Worm (Caenorhabditis elegans) whole organism, late embryonic: ENCODE measurements around the gene ddx-23.
A peak's percentile ranks its signal among the peaks of the same experiment; 100 is the strongest.

Experiments used
- F13H6.1 ChIP-seq: sonication (generic microtip); optimal IDR thresholded peaks from 2 replicates; lab custom pipeline; 2016; ENCODE audit warnings: missing genetic modification characterization, missing compliant biosample characterization
- K02D7.2 ChIP-seq: sonication (generic microtip); optimal IDR thresholded peaks from 2 replicates; lab custom pipeline; 2017; ENCODE audit warnings: mild to moderate bottlenecking, missing genetic modification characterization, missing compliant biosample characterization
- T23F11.4 ChIP-seq: fragments of 200-800 bp; sonication (Bioruptor generic); optimal IDR thresholded peaks from 2 replicates; lab custom pipeline; 2018; ENCODE audit warnings: mild to moderate bottlenecking, missing genetic modification characterization, missing compliant biosample characterization
- ahr-1 ChIP-seq: sonication (generic microtip); optimal IDR thresholded peaks from 2 replicates; lab custom pipeline; 2016; ENCODE audit warnings: missing genetic modification characterization, missing compliant biosample characterization
- ceh-18 ChIP-seq: sonication (generic microtip); optimal IDR thresholded peaks from 2 replicates; lab custom pipeline; 2016; ENCODE audit warnings: missing genetic modification characterization, missing compliant biosample characterization
- ceh-2 ChIP-seq: sonication (generic microtip); optimal IDR thresholded peaks from 2 replicates; lab custom pipeline; 2016; ENCODE audit warnings: missing genotype, missing genetic modification characterization, missing compliant biosample characterization
- ceh-24 ChIP-seq: sonication (generic microtip); optimal IDR thresholded peaks from 2 replicates; lab custom pipeline; 2016; ENCODE audit warnings: mild to moderate bottlenecking, missing genetic modification characterization, missing compliant biosample characterization
- ceh-30 ChIP-seq: fragments of 150-350 bp; optimal IDR thresholded peaks from 2 replicates; lab custom pipeline; 2014; ENCODE audit warnings: missing biosample characterization, missing genetic modification characterization
- ceh-34 ChIP-seq: sonication (generic microtip); optimal IDR thresholded peaks from 2 replicates; lab custom pipeline; 2016; ENCODE audit warnings: mild to moderate bottlenecking, missing genetic modification characterization, missing compliant biosample characterization
- ceh-45 ChIP-seq: fragments of 200-800 bp; sonication (Bioruptor generic); IDR thresholded peaks from 2 replicates; pipeline ENCODE4 v1.3.6; 2022; ENCODE audit warnings: missing genetic modification reagents, missing genetic modification characterization, missing compliant biosample characterization
- ceh-48 ChIP-seq: sonication (generic microtip); optimal IDR thresholded peaks from 2 replicates; lab custom pipeline; 2016; ENCODE audit warnings: missing genetic modification characterization, inconsistent platforms, missing compliant biosample characterization
- ceh-6 ChIP-seq: fragments of 200-800 bp; sonication (Bioruptor generic); optimal IDR thresholded peaks from 2 replicates; lab custom pipeline; 2018; ENCODE audit warnings: mild to moderate bottlenecking, missing genetic modification characterization, missing compliant biosample characterization
- ceh-9 ChIP-seq: sonication (generic microtip); optimal IDR thresholded peaks from 2 replicates; lab custom pipeline; 2016; ENCODE audit warnings: mild to moderate bottlenecking, missing genetic modification characterization, inconsistent platforms, missing compliant biosample characterization
- dmd-4 ChIP-seq: sonication (generic microtip); optimal IDR thresholded peaks from 2 replicates; lab custom pipeline; 2016; ENCODE audit warnings: borderline replicate concordance, missing genetic modification characterization, missing compliant biosample characterization
- elt-4 ChIP-seq: sonication (generic microtip); optimal IDR thresholded peaks from 2 replicates; lab custom pipeline; 2016; ENCODE audit warnings: missing genetic modification characterization, missing compliant biosample characterization
- fax-1 ChIP-seq: sonication (generic microtip); optimal IDR thresholded peaks from 2 replicates; lab custom pipeline; 2016; ENCODE audit warnings: missing genotype, missing genetic modification characterization, missing compliant biosample characterization
- fkh-10 ChIP-seq: fragments of 150-350 bp; optimal IDR thresholded peaks from 2 replicates; lab custom pipeline; 2014; ENCODE audit warnings: missing biosample characterization, missing genetic modification reagents, missing genetic modification characterization
- fkh-6 ChIP-seq: sonication (generic microtip); optimal IDR thresholded peaks from 2 replicates; lab custom pipeline; 2016; ENCODE audit warnings: missing genetic modification characterization, missing compliant biosample characterization
- hlh-15 ChIP-seq: sonication (generic microtip); optimal IDR thresholded peaks from 2 replicates; lab custom pipeline; 2016; ENCODE audit warnings: missing genetic modification characterization, missing compliant biosample characterization
- hlh-30 ChIP-seq: sonication (generic microtip); optimal IDR thresholded peaks from 2 replicates; lab custom pipeline; 2017; ENCODE audit warnings: antibody characterized with exemption, missing genetic modification characterization, missing compliant biosample characterization; ENCODE audit not compliant: insufficient read depth
- hlh-6 ChIP-seq: sonication (generic microtip); optimal IDR thresholded peaks from 2 replicates; lab custom pipeline; 2016; ENCODE audit warnings: missing genotype, missing genetic modification characterization, missing compliant biosample characterization
- hlh-8 ChIP-seq: sonication (generic microtip); optimal IDR thresholded peaks from 2 replicates; lab custom pipeline; 2016; ENCODE audit warnings: missing genotype, missing genetic modification characterization, missing compliant biosample characterization
- lim-6 ChIP-seq: sonication (generic microtip); optimal IDR thresholded peaks from 2 replicates; lab custom pipeline; 2016; ENCODE audit warnings: missing genetic modification characterization, missing compliant biosample characterization
- mec-3 ChIP-seq: sonication (generic microtip); optimal IDR thresholded peaks from 2 replicates; lab custom pipeline; 2016; ENCODE audit warnings: borderline replicate concordance, missing genetic modification characterization, missing compliant biosample characterization
- nfya-1 ChIP-seq: sonication (generic microtip); optimal IDR thresholded peaks from 2 replicates; lab custom pipeline; 2017; ENCODE audit warnings: missing genetic modification characterization, mild to moderate bottlenecking, missing compliant biosample characterization, antibody characterized with exemption, moderate library complexity
- odd-2 ChIP-seq: sonication (generic microtip); optimal IDR thresholded peaks from 2 replicates; lab custom pipeline; 2017; ENCODE audit warnings: antibody characterized with exemption, mild to moderate bottlenecking, missing genetic modification characterization, missing compliant biosample characterization
- pag-3 ChIP-seq: sonication (generic microtip); optimal IDR thresholded peaks from 2 replicates; lab custom pipeline; 2016; ENCODE audit warnings: missing compliant biosample characterization, missing genetic modification characterization, borderline replicate concordance
- pat-9 ChIP-seq: fragments of 200-800 bp; sonication (Bioruptor generic); optimal IDR thresholded peaks from 2 replicates; lab custom pipeline; 2018; ENCODE audit warnings: mild to moderate bottlenecking, missing genetic modification characterization, moderate library complexity, missing compliant biosample characterization
- pax-1 ChIP-seq: fragments of 150-350 bp; optimal IDR thresholded peaks from 2 replicates; lab custom pipeline; 2014; ENCODE audit warnings: missing biosample characterization, missing genetic modification characterization
- pha-2 ChIP-seq: sonication (generic microtip); optimal IDR thresholded peaks from 2 replicates; lab custom pipeline; 2017; ENCODE audit warnings: mild to moderate bottlenecking, missing genetic modification characterization, missing compliant biosample characterization
- pqm-1 ChIP-seq: sonication (generic microtip); optimal IDR thresholded peaks from 2 replicates; lab custom pipeline; 2016; ENCODE audit warnings: missing genetic modification characterization, missing compliant biosample characterization
- ref-2 ChIP-seq: sonication (generic microtip); optimal IDR thresholded peaks from 2 replicates; lab custom pipeline; 2016; ENCODE audit warnings: missing genetic modification characterization, missing compliant biosample characterization
- rnt-1 ChIP-seq: sonication (generic microtip); optimal IDR thresholded peaks from 2 replicates; lab custom pipeline; 2016; ENCODE audit warnings: missing genetic modification characterization, missing compliant biosample characterization
- sdc-2 ChIP-seq: sonication (generic microtip); optimal IDR thresholded peaks from 2 replicates; lab custom pipeline; 2016; ENCODE audit warnings: missing genotype, missing genetic modification characterization, missing compliant biosample characterization
- sox-2 ChIP-seq: fragments of 200-800 bp; sonication (Bioruptor generic); IDR thresholded peaks from 2 replicates; pipeline ENCODE4 v1.3.6; 2022; ENCODE audit warnings: missing genetic modification reagents, missing genetic modification characterization, missing compliant biosample characterization
- sox-4 ChIP-seq: sonication (generic microtip); optimal IDR thresholded peaks from 2 replicates; lab custom pipeline; 2017; ENCODE audit warnings: mild to moderate bottlenecking, missing genetic modification characterization, inconsistent platforms, missing compliant biosample characterization
- syd-9 ChIP-seq: sonication (generic microtip); optimal IDR thresholded peaks from 2 replicates; lab custom pipeline; 2016; ENCODE audit warnings: mild to moderate bottlenecking, missing genetic modification characterization, moderate library complexity, missing compliant biosample characterization
- tbx-2 ChIP-seq: sonication (generic microtip); optimal IDR thresholded peaks from 2 replicates; lab custom pipeline; 2016; ENCODE audit warnings: missing genetic modification characterization, missing compliant biosample characterization
- ttx-3 ChIP-seq: sonication (generic microtip); optimal IDR thresholded peaks from 2 replicates; lab custom pipeline; 2016; ENCODE audit warnings: missing genetic modification reagents, missing genetic modification characterization, missing compliant biosample characterization
- unc-3 ChIP-seq, 2 experiments: fragments of 200-800 bp in 1 of 2; sonication (Bioruptor generic) in 1 of 2; sonication (generic microtip) in 1 of 2; conservative IDR thresholded peaks in 1 of 2; optimal IDR thresholded peaks in 1 of 2; 2 replicates each; pipeline versions ENCODE4 v1.3.6 to Lab custom; 2016 to 2022; ENCODE audit warnings: missing compliant biosample characterization in 2 of 2, missing genetic modification characterization in 2 of 2, missing genetic modification reagents in 1 of 2
- unc-42 ChIP-seq: sonication (generic microtip); optimal IDR thresholded peaks from 2 replicates; lab custom pipeline; 2016; ENCODE audit warnings: missing genotype, missing genetic modification characterization, missing compliant biosample characterization
- unc-55 ChIP-seq: sonication (generic microtip); optimal IDR thresholded peaks from 2 replicates; lab custom pipeline; 2017; ENCODE audit warnings: missing biosample characterization, missing genetic modification reagents, missing genetic modification characterization
- zip-5 ChIP-seq: sonication (generic microtip); optimal IDR thresholded peaks from 2 replicates; lab custom pipeline; 2016; ENCODE audit warnings: missing genetic modification characterization, missing compliant biosample characterization
- ztf-16 ChIP-seq: sonication (generic microtip); optimal IDR thresholded peaks from 2 replicates; lab custom pipeline; 2017; ENCODE audit warnings: missing genetic modification characterization, missing compliant biosample characterization

ddx-23 gene

ce11 chrIII:5874664-5875417, 21.8 kb upstream of the ddx-23 start:
- no peak for TF ChIP-seq mec-3
- TF ChIP-seq pag-3 (tag; lab: Kevin White, UChicago), result no peak
- no peak for TF ChIP-seq ceh-9 (tag; lab: Kevin White, UChicago)
- no peak for TF ChIP-seq ceh-18
- TF ChIP-seq F13H6.1 (tag; lab: Kevin White, UChicago), result no peak
- TF ChIP-seq ceh-2 (tag; lab: Kevin White, UChicago), result no peak
- TF ChIP-seq pqm-1 (tag; lab: Kevin White, UChicago), result no peak
- no peak for TF ChIP-seq pax-1 (tag; lab: Kevin White, UChicago)
- TF ChIP-seq K02D7.2 (tag; lab: Kevin White, UChicago), result no peak
- no peak for TF ChIP-seq ahr-1
- no peak for TF ChIP-seq sox-4 (tag; lab: Kevin White, UChicago)
- TF ChIP-seq dmd-4 (tag; lab: Kevin White, UChicago), result no peak
- no peak for TF ChIP-seq ceh-30
- no peak for TF ChIP-seq ceh-45 (GFP tag; lab: Robert Waterston, UW)
- TF ChIP-seq unc-3 (GFP tag; conservative IDR thresholded peaks at IDR 0.05; lab: Robert Waterston, UW), result no peak
- TF ChIP-seq unc-3 (tag; optimal IDR thresholded peaks at IDR 0.05; lab: Kevin White, UChicago), result no peak
- TF ChIP-seq ceh-24 (tag; lab: Kevin White, UChicago), result no peak

ce11 chrIII:5874263-5874662, 21.2 kb upstream of the ddx-23 start:
- no peak for TF ChIP-seq tbx-2
- peak; percentile 59 for TF ChIP-seq unc-55 (GFP tag; lab: Kevin White, UChicago)

ce11 chrIII:5872288-5872687, 19.2 kb upstream of the ddx-23 start:
- no peak for TF ChIP-seq sox-2 (GFP tag; lab: Robert Waterston, UW)
- TF ChIP-seq hlh-6 (tag; lab: Kevin White, UChicago), result no peak
- TF ChIP-seq ceh-45 (GFP tag; lab: Robert Waterston, UW), result no peak
- TF ChIP-seq hlh-8 (tag; lab: Kevin White, UChicago), result peak; percentile 36
- TF ChIP-seq, all 69 proteins: peak for 1

ce11 chrIII:5871760-5872159, 18.7 kb upstream of the ddx-23 start, which contains the start of the genes F01F1.11 and F01F1.3:
Gene F01F1.11 (minus strand): TSS chrIII:5871877.
Gene F01F1.3 (plus strand): TSS chrIII:5871938.
- TF ChIP-seq hlh-8 (tag; lab: Kevin White, UChicago) (no peak), ztf-16 (tag; lab: Kevin White, UChicago) (no peak), ceh-6 (GFP tag; lab: Kevin White, UChicago) (no peak), fax-1 (tag; lab: Kevin White, UChicago) (peak; percentile 53), pax-1 (tag; lab: Kevin White, UChicago) (peak; percentile 14), unc-3 (GFP tag; conservative IDR thresholded peaks at IDR 0.05; lab: Robert Waterston, UW) (no peak), unc-3 (tag; optimal IDR thresholded peaks at IDR 0.05; lab: Kevin White, UChicago) (no peak), T23F11.4 (no peak), pha-2 (tag; lab: Kevin White, UChicago) (no peak), F13H6.1 (tag; lab: Kevin White, UChicago) (peak; percentile 19), ceh-45 (GFP tag; lab: Robert Waterston, UW) (no peak), syd-9 (tag; lab: Kevin White, UChicago) (no peak), sdc-2 (tag; lab: Kevin White, UChicago) (no peak), nfya-1 (tag; lab: Kevin White, UChicago) (peak; percentile 7), ceh-48 (tag; lab: Kevin White, UChicago) (no peak), pat-9 (no peak), elt-4 (tag; lab: Kevin White, UChicago) (no peak), hlh-15 (tag; lab: Kevin White, UChicago) (no peak), lim-6 (tag; lab: Kevin White, UChicago) (no peak), ceh-24 (tag; lab: Kevin White, UChicago) (no peak), tbx-2 (peak; percentile 85), fkh-6 (tag; lab: Kevin White, UChicago) (no peak), unc-55 (GFP tag; lab: Kevin White, UChicago) (no peak), zip-5 (tag; lab: Kevin White, UChicago) (peak; percentile 38), odd-2 (tag; lab: Kevin White, UChicago) (no peak), rnt-1 (peak; percentile 37), ceh-34 (tag; lab: Kevin White, UChicago) (peak; percentile 37), ref-2 (tag; lab: Kevin White, UChicago) (peak; percentile 62), ttx-3 (tag; lab: Kevin White, UChicago) (no peak), hlh-30 (no peak), unc-42 (tag; lab: Kevin White, UChicago) (peak; percentile 50), fkh-10 (GFP tag; lab: Kevin White, UChicago) (no peak)
